Fruit fly (Drosophila melanogaster) whole organism, adult: ENCODE data around the gene Pss.

Experiments
- CG12768 ChIP-seq: fragments of 200-800 bp; sonication (Bioruptor generic); optimal IDR thresholded peaks from 2 replicates; lab custom pipeline; 2017; ENCODE audit warnings: missing biosample characterization, missing genetic modification characterization, mild to moderate bottlenecking, moderate library complexity, missing genetic modification reagents
- CG1620 ChIP-seq: fragments of 200-800 bp; sonication (Bioruptor generic); optimal IDR thresholded peaks from 2 replicates; lab custom pipeline; 2016; ENCODE audit warnings: missing biosample characterization, missing genetic modification characterization
- CG33017 ChIP-seq: fragments of 200-800 bp; sonication (Bioruptor generic); optimal IDR thresholded peaks from 2 replicates; lab custom pipeline; 2018; ENCODE audit warnings: missing biosample characterization, mild to moderate bottlenecking, missing genetic modification characterization, moderate library complexity
- CG5204 ChIP-seq: fragments of 200-800 bp; sonication (Bioruptor generic); optimal IDR thresholded peaks from 2 replicates; lab custom pipeline; 2016; ENCODE audit warnings: missing biosample characterization, missing genetic modification characterization
- CG7045 ChIP-seq: fragments of 200-800 bp; sonication (Bioruptor generic); optimal IDR thresholded peaks from 2 replicates; lab custom pipeline; 2017; ENCODE audit warnings: missing biosample characterization, mild to moderate bottlenecking, missing genetic modification characterization
- CG7101 ChIP-seq: fragments of 200-800 bp; sonication (Bioruptor generic); optimal IDR thresholded peaks from 2 replicates; lab custom pipeline; 2018; ENCODE audit warnings: missing biosample characterization, mild to moderate bottlenecking, missing genetic modification characterization, moderate library complexity
- Crg-1 ChIP-seq: fragments of 200-800 bp; sonication (Bioruptor generic); optimal IDR thresholded peaks from 2 replicates; lab custom pipeline; 2016; ENCODE audit warnings: missing biosample characterization, missing genetic modification characterization
- Mnt ChIP-seq: fragments of 200-800 bp; sonication (Bioruptor generic); optimal IDR thresholded peaks from 2 replicates; lab custom pipeline; 2016; ENCODE audit warnings: missing biosample characterization, mild to moderate bottlenecking, missing genetic modification characterization
- bab1 ChIP-seq: fragments of 200-800 bp; sonication (Bioruptor generic); optimal IDR thresholded peaks from 3 replicates; lab custom pipeline; 2019; ENCODE audit warnings: missing biosample characterization, mild to moderate bottlenecking, missing genetic modification characterization, moderate library complexity
- cnc ChIP-seq, 2 experiments: fragments of >200 bp; optimal IDR thresholded peaks; 2 replicates each; lab custom pipeline; 2017
- kay ChIP-seq: fragments of 200-800 bp; sonication (Bioruptor generic); peaks from one replicate; lab custom pipeline; 2016; ENCODE audit warnings: missing biosample characterization, missing genetic modification characterization, borderline replicate concordance
- ovo ChIP-seq: fragments of 200-800 bp; sonication (Bioruptor generic); optimal IDR thresholded peaks from 2 replicates; lab custom pipeline; 2016; ENCODE audit warnings: missing biosample characterization, missing genetic modification characterization
- pad ChIP-seq: fragments of 200-800 bp; sonication (Bioruptor generic); optimal IDR thresholded peaks from 3 replicates; lab custom pipeline; 2017; ENCODE audit warnings: missing biosample characterization, missing genetic modification characterization, mild to moderate bottlenecking, moderate library complexity, missing genetic modification reagents

dm6 chr3L:20487649-20488048, 38.3 kb downstream of the Pss start:
- TF ChIP-seq CG33017 (no peak), Mnt (GFP tag; lab: Kevin White, UChicago) (no peak), Crg-1 (no peak), CG7045 (no peak), pad (GFP tag; lab: Kevin White, UChicago) (no peak), ovo (GFP tag; lab: Kevin White, UChicago) (no peak), CG7101 (tag; lab: Kevin White, UChicago) (no peak), bab1 (GFP tag; lab: Kevin White, UChicago) (no peak), cnc (optimal IDR thresholded peaks at IDR 0.05; lab: Kevin White, UChicago) (no peak), kay (no peak), CG5204 (no peak), CG1620 (no peak), CG12768 (GFP tag; lab: Kevin White, UChicago) (no peak)
